Worm (Caenorhabditis elegans) whole organism, young adult: ENCODE data around the gene srd-12.

Source experiments
- ZK185.1 ChIP-seq: sonication (generic microtip); optimal IDR thresholded peaks from 2 replicates; lab custom pipeline; 2016; ENCODE audit warnings: mild to moderate bottlenecking, missing genetic modification characterization, missing compliant biosample characterization; ENCODE audit not compliant: poor library complexity, severe bottlenecking
- hlh-26 ChIP-seq: fragments of 200-800 bp; sonication (Bioruptor generic); conservative IDR thresholded peaks from 2 replicates; pipeline ENCODE4 v1.3.6; 2022; ENCODE audit warnings: missing genetic modification reagents, missing genetic modification characterization, missing compliant biosample characterization
- lin-26 ChIP-seq: fragments of 200-800 bp; sonication (Bioruptor generic); IDR thresholded peaks from 2 replicates; pipeline ENCODE4 v1.3.6; 2022; ENCODE audit warnings: missing genetic modification reagents, missing genetic modification characterization, missing compliant biosample characterization
- mxl-1 ChIP-seq: sonication (generic microtip); optimal IDR thresholded peaks from 2 replicates; lab custom pipeline; 2016; ENCODE audit warnings: missing genetic modification characterization, missing compliant biosample characterization
- repo-1 ChIP-seq: sonication (generic microtip); optimal IDR thresholded peaks from 2 replicates; lab custom pipeline; 2017; ENCODE audit warnings: mild to moderate bottlenecking, missing genetic modification characterization, missing compliant biosample characterization

DNA sequence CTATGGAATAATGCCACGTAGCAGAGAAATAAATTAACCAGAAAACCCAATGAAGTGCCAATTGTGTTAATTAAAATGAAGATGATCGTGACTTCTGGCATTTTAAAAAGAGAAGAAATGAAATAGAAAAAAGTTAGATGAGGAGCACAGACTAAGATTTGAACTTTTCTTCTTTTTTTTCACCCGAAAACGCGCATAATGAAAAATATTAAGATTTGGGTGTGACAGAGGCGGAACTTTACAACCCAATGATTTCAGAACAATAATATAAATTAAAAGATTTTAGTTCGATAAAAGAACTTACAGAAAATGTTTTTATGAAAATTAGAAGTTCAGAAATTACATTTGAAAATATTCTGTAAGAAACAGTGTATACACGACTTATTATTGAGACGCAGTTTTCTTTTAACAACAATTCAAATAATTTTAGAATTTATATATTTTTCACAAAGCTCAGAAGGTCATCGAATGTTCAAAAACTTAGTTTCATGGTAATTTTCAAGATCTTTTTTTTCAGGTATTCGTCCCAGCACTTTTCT is 15.5 kb upstream of the srd-12 start, which contains the start of the genes srd-8 and B0547.2:
- TF ChIP-seq repo-1 (tag; lab: Kevin White, UChicago) (no peak), ZK185.1 (no peak), mxl-1 (tag; lab: Kevin White, UChicago) (no peak), hlh-26 (no peak), lin-26 (GFP tag; lab: Robert Waterston, UW) (no peak)
